Fruit fly (Drosophila melanogaster) whole organism, adult: ENCODE results near the gene CG13639.

ENCODE experiments used
- CG12768 ChIP-seq: fragments of 200-800 bp; sonication (Bioruptor generic); optimal IDR thresholded peaks from 2 replicates; lab custom pipeline; 2017; ENCODE audit warnings: missing biosample characterization, missing genetic modification characterization, mild to moderate bottlenecking, moderate library complexity, missing genetic modification reagents
- CG1620 ChIP-seq: fragments of 200-800 bp; sonication (Bioruptor generic); optimal IDR thresholded peaks from 2 replicates; lab custom pipeline; 2016; ENCODE audit warnings: missing biosample characterization, missing genetic modification characterization
- CG7045 ChIP-seq: fragments of 200-800 bp; sonication (Bioruptor generic); optimal IDR thresholded peaks from 2 replicates; lab custom pipeline; 2017; ENCODE audit warnings: missing biosample characterization, mild to moderate bottlenecking, missing genetic modification characterization
- Mnt ChIP-seq: fragments of 200-800 bp; sonication (Bioruptor generic); optimal IDR thresholded peaks from 2 replicates; lab custom pipeline; 2016; ENCODE audit warnings: missing biosample characterization, mild to moderate bottlenecking, missing genetic modification characterization

- TF ChIP-seq CG12768 (GFP tag; lab: Kevin White, UChicago) = no peak
- no peak for TF ChIP-seq CG7045 (GFP tag; lab: Kevin White, UChicago)
- TF ChIP-seq Mnt (GFP tag; lab: Kevin White, UChicago) = no peak
- TF ChIP-seq CG1620 (GFP tag; lab: Kevin White, UChicago) = no peak
Observed at dm6 chr3R:24886470-24886869, 26.3 kb upstream of the CG13639 start.
